Fruit fly (Drosophila melanogaster) whole organism, prepupa: ENCODE measurements around the gene Hn.

Source experiments
- CG11902 ChIP-seq: fragments of 200-800 bp; sonication (Bioruptor generic); optimal IDR thresholded peaks from 3 replicates; lab custom pipeline; 2016; ENCODE audit warnings: missing biosample characterization, missing genetic modification characterization
- CG8119 ChIP-seq: fragments of 200-800 bp; sonication (Bioruptor generic); IDR thresholded peaks from 3 replicates; pipeline ENCODE4 v1.3.6; 2022; ENCODE audit warnings: missing biosample characterization, missing genetic modification characterization
- Hr39 ChIP-seq: fragments of 200-800 bp; sonication (Bioruptor generic); optimal IDR thresholded peaks from 2 replicates; lab custom pipeline; 2016; ENCODE audit warnings: missing biosample characterization, missing genetic modification characterization
- OdsH ChIP-seq: fragments of 200-800 bp; sonication (Bioruptor generic); optimal IDR thresholded peaks from 3 replicates; lab custom pipeline; 2016; ENCODE audit warnings: missing biosample characterization, missing genetic modification characterization
- acj6 ChIP-seq: fragments of 200-800 bp; sonication (Bioruptor generic); optimal IDR thresholded peaks from 3 replicates; lab custom pipeline; 2016; ENCODE audit warnings: missing biosample characterization, missing genetic modification characterization

dm6 chr3L:7792249-7792648 is 32.0 kb downstream of the Hn start:
- no peak for TF ChIP-seq CG8119
- TF ChIP-seq acj6 (GFP tag; lab: Kevin White, UChicago), result peak; percentile 61
- peak; percentile 82 for TF ChIP-seq Hr39 (GFP tag; lab: Kevin White, UChicago)
- TF ChIP-seq OdsH, result peak; percentile 47
- TF ChIP-seq CG11902, result peak; percentile 39
